Worm (Caenorhabditis elegans) whole organism, L4 larva: ENCODE data around the gene mel-28.

Experiments
- ZK546.5 ChIP-seq, 2 experiments: sonication (generic microtip); optimal IDR thresholded peaks; 2 replicates each; lab custom pipeline; 2017; ENCODE audit warnings: missing biosample characterization in 2 of 2, missing genetic modification characterization in 2 of 2
- ama-1 ChIP-seq: fragments of 150-350 bp; optimal IDR thresholded peaks from 2 replicates; lab custom pipeline; 2014; ENCODE audit warnings: inconsistent platforms, mixed read lengths
- ceh-44 ChIP-seq: fragments of 200-800 bp; sonication (Bioruptor generic); IDR thresholded peaks from 2 replicates; pipeline ENCODE4 v1.3.6; 2022; ENCODE audit warnings: missing genetic modification reagents, missing genetic modification characterization, missing compliant biosample characterization
- ceh-82 ChIP-seq: sonication (generic microtip); optimal IDR thresholded peaks from 2 replicates; lab custom pipeline; 2017; ENCODE audit warnings: missing biosample characterization, missing genetic modification characterization
- egl-27 ChIP-seq: sonication (generic microtip); optimal IDR thresholded peaks from 3 replicates; lab custom pipeline; 2017; ENCODE audit warnings: missing biosample characterization, missing genetic modification reagents, missing genetic modification characterization
- lin-15B ChIP-seq: fragments of 150-350 bp; sonication (generic microtip); optimal IDR thresholded peaks from 3 replicates; lab custom pipeline; 2014; ENCODE audit warnings: missing biosample characterization, missing genetic modification characterization
- lir-3 ChIP-seq: sonication (generic microtip); optimal IDR thresholded peaks from 2 replicates; lab custom pipeline; 2016; ENCODE audit warnings: mild to moderate bottlenecking, missing genetic modification characterization, missing compliant biosample characterization
- skn-1 ChIP-seq: fragments of 150-350 bp; optimal IDR thresholded peaks from 2 replicates; lab custom pipeline; 2014; ENCODE audit warnings: missing biosample characterization, missing genetic modification characterization
- spr-3 ChIP-seq: fragments of 200-800 bp; sonication (Bioruptor generic); optimal IDR thresholded peaks from 2 replicates; lab custom pipeline; 2018; ENCODE audit warnings: mild to moderate bottlenecking, missing genetic modification characterization, missing compliant biosample characterization
- ztf-11 ChIP-seq: fragments of 150-350 bp; optimal IDR thresholded peaks from 2 replicates; lab custom pipeline; 2014; ENCODE audit warnings: missing biosample characterization, missing genetic modification characterization

ce11 chrIII:4837429-4837828 is 51.5 kb downstream of the mel-28 start, which contains the start of the genes acbp-7 and F26A1.19:
- no peak for TF ChIP-seq ceh-82 (tag; lab: Kevin White, UChicago)
- no peak for TF ChIP-seq ceh-44
- TF ChIP-seq lir-3 (tag; lab: Kevin White, UChicago) = no peak
- no peak for TF ChIP-seq spr-3
- TF ChIP-seq egl-27 = no peak
- no peak for TF ChIP-seq ama-1 (lab: Kevin White, UChicago)
- no peak for TF ChIP-seq lin-15B
- TF ChIP-seq ZK546.5 (tag; optimal IDR thresholded peaks at IDR 0.05; lab: Kevin White, UChicago) = no peak
- TF ChIP-seq ztf-11 (tag; lab: Kevin White, UChicago) = no peak
- TF ChIP-seq skn-1 (tag; lab: Kevin White, UChicago) = no peak
